Fruit fly (Drosophila melanogaster) whole organism, embryonic: ENCODE results near the gene CG32187.

ENCODE experiments used
- Bgb ChIP-seq: fragments of 200-800 bp; sonication (Bioruptor generic); IDR thresholded peaks from 2 replicates; pipeline ENCODE4 v1.3.6; 2022; ENCODE audit warnings: missing biosample characterization, missing genetic modification characterization; ENCODE audit not compliant: partially characterized antibody
- CG10267 ChIP-seq: fragments of 200-800 bp; sonication (Bioruptor generic); optimal IDR thresholded peaks from 2 replicates; lab custom pipeline; 2018; ENCODE audit warnings: missing biosample characterization, mild to moderate bottlenecking, missing genetic modification characterization, moderate library complexity
- CG10321 ChIP-seq: fragments of 200-800 bp; sonication (Bioruptor generic); IDR thresholded peaks from 2 replicates; pipeline ENCODE4 v1.3.6; 2022; ENCODE audit warnings: missing biosample characterization, missing genetic modification characterization
- CG11504 ChIP-seq: fragments of 200-800 bp; sonication (Bioruptor generic); optimal IDR thresholded peaks from 3 replicates; lab custom pipeline; 2019; ENCODE audit warnings: missing biosample characterization, mild to moderate bottlenecking, missing genetic modification characterization, moderate library complexity
- CG12219 ChIP-seq: fragments of 200-800 bp; sonication (Bioruptor generic); optimal IDR thresholded peaks from 3 replicates; lab custom pipeline; 2018; ENCODE audit warnings: missing biosample characterization, mild to moderate bottlenecking, missing genetic modification characterization
- CG12769 ChIP-seq: fragments of 200-800 bp; sonication (Bioruptor generic); optimal IDR thresholded peaks from 2 replicates; lab custom pipeline; 2019; ENCODE audit warnings: missing biosample characterization, mild to moderate bottlenecking, missing genetic modification characterization, moderate library complexity
- CG13287 ChIP-seq: fragments of 200-800 bp; sonication (Bioruptor generic); IDR thresholded peaks from 2 replicates; pipeline ENCODE4 v1.3.6; 2022; ENCODE audit warnings: missing biosample characterization, missing genetic modification characterization; ENCODE audit not compliant: partially characterized antibody
- CG15696 ChIP-seq: fragments of 200-800 bp; sonication (Bioruptor generic); optimal IDR thresholded peaks from 2 replicates; lab custom pipeline; 2019; ENCODE audit warnings: missing biosample characterization, mild to moderate bottlenecking, missing genetic modification characterization, moderate library complexity
- CG18764 ChIP-seq: fragments of 200-800 bp; sonication (Bioruptor generic); optimal IDR thresholded peaks from 3 replicates; lab custom pipeline; 2016; ENCODE audit warnings: missing biosample characterization, missing genetic modification characterization
- CG2199 ChIP-seq: fragments of 200-800 bp; sonication (Bioruptor generic); IDR thresholded peaks from 3 replicates; pipeline ENCODE4 v1.3.6; 2022; ENCODE audit warnings: missing biosample characterization, missing genetic modification characterization
- CG4617 ChIP-seq: fragments of 200-800 bp; sonication (Bioruptor generic); optimal IDR thresholded peaks from 3 replicates; lab custom pipeline; 2016; ENCODE audit warnings: missing biosample characterization, missing genetic modification characterization, borderline replicate concordance
- CG6272 ChIP-seq: fragments of 200-800 bp; sonication (Bioruptor generic); IDR thresholded peaks from 2 replicates; pipeline ENCODE4 v1.3.6; 2022; ENCODE audit warnings: missing biosample characterization, missing genetic modification characterization
- CG8359 ChIP-seq: fragments of 200-800 bp; sonication (Bioruptor generic); optimal IDR thresholded peaks from 2 replicates; lab custom pipeline; 2017; ENCODE audit warnings: missing biosample characterization, mild to moderate bottlenecking, missing genetic modification characterization, borderline replicate concordance
- CG9727 ChIP-seq: fragments of 200-800 bp; sonication (Bioruptor generic); optimal IDR thresholded peaks from 3 replicates; lab custom pipeline; 2017; ENCODE audit warnings: missing biosample characterization, mild to moderate bottlenecking, missing genetic modification characterization
- D ChIP-seq, 2 experiments: fragments of 200-800 bp in 1 of 2; fragments of >200 bp in 1 of 2; sonication (Bioruptor generic) in 1 of 2; optimal IDR thresholded peaks; 2 replicates in 1 of 2; 3 replicates in 1 of 2; lab custom pipeline; 2017; ENCODE audit warnings: mild to moderate bottlenecking in 1 of 2, missing biosample characterization in 1 of 2, missing genetic modification characterization in 1 of 2, missing genetic modification reagents in 1 of 2
- D19B ChIP-seq: fragments of 200-800 bp; sonication (Bioruptor generic); optimal IDR thresholded peaks from 2 replicates; lab custom pipeline; 2017; ENCODE audit warnings: missing biosample characterization, mild to moderate bottlenecking, missing genetic modification characterization
- Doc2 ChIP-seq: fragments of 200-800 bp; sonication (Bioruptor generic); IDR thresholded peaks from 2 replicates; pipeline ENCODE4 v1.3.6; 2022; ENCODE audit warnings: missing biosample characterization, missing genetic modification characterization
- Dp ChIP-seq: fragments of 200-800 bp; sonication (Bioruptor generic); optimal IDR thresholded peaks from 2 replicates; lab custom pipeline; 2018; ENCODE audit warnings: missing biosample characterization, mild to moderate bottlenecking, missing genetic modification characterization, moderate library complexity
- ERR ChIP-seq: fragments of 200-800 bp; sonication (Bioruptor generic); optimal IDR thresholded peaks from 2 replicates; lab custom pipeline; 2016; ENCODE audit warnings: missing biosample characterization, missing genetic modification characterization
- Ets65A ChIP-seq: fragments of 200-800 bp; sonication (Bioruptor generic); peaks from one replicate; lab custom pipeline; 2016; ENCODE audit warnings: missing biosample characterization, missing genetic modification characterization
- GATAe ChIP-seq: fragments of 200-800 bp; sonication (Bioruptor generic); conservative IDR thresholded peaks from 2 replicates; pipeline ENCODE4 v1.3.6; 2022; ENCODE audit warnings: missing biosample characterization, missing genetic modification characterization
- Hr3 ChIP-seq: fragments of 200-800 bp; sonication (Bioruptor generic); optimal IDR thresholded peaks from 3 replicates; lab custom pipeline; 2016; ENCODE audit warnings: missing biosample characterization, missing genetic modification characterization
- MBD-R2 ChIP-seq: fragments of 200-800 bp; sonication (Bioruptor generic); IDR thresholded peaks from 2 replicates; pipeline ENCODE4 v1.3.6; 2022; ENCODE audit warnings: missing biosample characterization, missing genetic modification characterization
- MESR4 ChIP-seq: fragments of 200-800 bp; sonication (Bioruptor generic); optimal IDR thresholded peaks from 2 replicates; lab custom pipeline; 2018; ENCODE audit warnings: missing biosample characterization, mild to moderate bottlenecking, missing genetic modification characterization, moderate library complexity
- Mad ChIP-seq: fragments of 200-800 bp; sonication (Bioruptor generic); optimal IDR thresholded peaks from 2 replicates; lab custom pipeline; 2016; ENCODE audit warnings: missing biosample characterization, missing genetic modification characterization
- Myb ChIP-seq: fragments of 200-800 bp; sonication (Bioruptor generic); optimal IDR thresholded peaks from 2 replicates; lab custom pipeline; 2016; ENCODE audit warnings: missing biosample characterization, missing genetic modification characterization
- Pdp1 ChIP-seq, 2 experiments: fragments of 200-800 bp; sonication (Bioruptor generic); optimal IDR thresholded peaks; 3 replicates each; lab custom pipeline; 2016; ENCODE audit warnings: missing biosample characterization in 2 of 2, missing genetic modification characterization in 2 of 2, mild to moderate bottlenecking in 1 of 2, moderate library complexity in 1 of 2
- Ptx1 ChIP-seq: fragments of 200-800 bp; sonication (Bioruptor generic); IDR thresholded peaks from 2 replicates; pipeline ENCODE4 v1.3.6; 2022; ENCODE audit warnings: missing biosample characterization, missing genetic modification characterization
- Ssrp ChIP-seq: fragments of 200-800 bp; sonication (Bioruptor generic); optimal IDR thresholded peaks from 2 replicates; lab custom pipeline; 2018; ENCODE audit warnings: missing biosample characterization, mild to moderate bottlenecking, missing genetic modification characterization, moderate library complexity
- Stat92E ChIP-seq, 3 experiments: fragments of >200 bp in 2 of 3; fragments of 200-800 bp in 1 of 3; sonication (Bioruptor generic) in 1 of 3; optimal IDR thresholded peaks; 2 replicates each; lab custom pipeline; 2017 to 2019; ENCODE audit warnings: missing biosample characterization in 3 of 3, missing genetic modification characterization in 3 of 3, mild to moderate bottlenecking in 1 of 3, moderate library complexity in 1 of 3
- Trl ChIP-seq, 3 experiments: fragments of >200 bp in 2 of 3; fragments of 200-800 bp in 1 of 3; sonication (Bioruptor generic) in 1 of 3; optimal IDR thresholded peaks; 2 replicates in 1 of 3; 3 replicates in 2 of 3; lab custom pipeline; 2016 to 2017; ENCODE audit warnings: missing biosample characterization in 1 of 3, missing genetic modification characterization in 1 of 3
- Usf ChIP-seq: fragments of 200-800 bp; sonication (Bioruptor generic); optimal IDR thresholded peaks from 2 replicates; lab custom pipeline; 2017; ENCODE audit warnings: missing genotype, missing biosample characterization, missing genetic modification characterization
- Vsx1 ChIP-seq: fragments of 200-800 bp; sonication (Bioruptor generic); optimal IDR thresholded peaks from 2 replicates; lab custom pipeline; 2017; ENCODE audit warnings: missing biosample characterization, mild to moderate bottlenecking, missing genetic modification characterization, missing genetic modification reagents
- al ChIP-seq: fragments of 200-800 bp; sonication (Bioruptor generic); IDR thresholded peaks from 2 replicates; pipeline ENCODE4 v1.3.6; 2022; ENCODE audit warnings: missing biosample characterization, missing genetic modification characterization
- bsh ChIP-seq, 2 experiments: fragments of 200-800 bp; sonication (Bioruptor generic); optimal IDR thresholded peaks; 2 replicates each; lab custom pipeline; 2017 to 2018; ENCODE audit warnings: mild to moderate bottlenecking in 2 of 2, missing biosample characterization in 2 of 2, missing genetic modification characterization in 2 of 2, moderate library complexity in 1 of 2
- crol ChIP-seq: fragments of 200-800 bp; sonication (Bioruptor generic); IDR thresholded peaks from 2 replicates; pipeline ENCODE4 v1.3.6; 2022; ENCODE audit warnings: missing biosample characterization, missing genetic modification characterization
- crp ChIP-seq, 2 experiments: fragments of 200-800 bp; sonication (Bioruptor generic); optimal IDR thresholded peaks; 2 replicates in 1 of 2; 3 replicates in 1 of 2; lab custom pipeline; 2017; ENCODE audit warnings: missing biosample characterization in 2 of 2, missing genetic modification characterization in 2 of 2, mild to moderate bottlenecking in 1 of 2, moderate library complexity in 1 of 2
- esg ChIP-seq: fragments of 200-800 bp; sonication (Bioruptor generic); conservative IDR thresholded peaks from 2 replicates; pipeline ENCODE4 v1.3.6; 2022; ENCODE audit warnings: missing biosample characterization, missing genetic modification characterization
- gro ChIP-seq: fragments of 200-800 bp; sonication (Bioruptor generic); optimal IDR thresholded peaks from 2 replicates; lab custom pipeline; 2016; ENCODE audit warnings: missing biosample characterization, missing genetic modification characterization
- ham ChIP-seq: fragments of 200-800 bp; sonication (Bioruptor generic); IDR thresholded peaks from 2 replicates; pipeline ENCODE4 v1.3.6; 2022; ENCODE audit warnings: missing biosample characterization, missing genetic modification characterization
- jigr1 ChIP-seq: fragments of 200-800 bp; sonication (Bioruptor generic); IDR thresholded peaks from 3 replicates; pipeline ENCODE4 v1.3.6; 2022; ENCODE audit warnings: missing biosample characterization, missing genetic modification characterization
- odd ChIP-seq: fragments of 200-800 bp; sonication (Bioruptor generic); optimal IDR thresholded peaks from 2 replicates; lab custom pipeline; 2017; ENCODE audit warnings: missing biosample characterization, mild to moderate bottlenecking, missing genetic modification characterization
- ranshi ChIP-seq: fragments of 200-800 bp; sonication (Bioruptor generic); IDR thresholded peaks from 2 replicates; pipeline ENCODE4 v1.3.6; 2022; ENCODE audit warnings: missing biosample characterization, missing genetic modification characterization
- sens ChIP-seq: fragments of 200-800 bp; sonication (Bioruptor generic); peaks from one replicate; lab custom pipeline; 2016; ENCODE audit warnings: missing biosample characterization, missing genetic modification characterization
- stwl ChIP-seq: fragments of 200-800 bp; sonication (Bioruptor generic); optimal IDR thresholded peaks from 3 replicates; lab custom pipeline; 2018; ENCODE audit warnings: missing biosample characterization, mild to moderate bottlenecking, missing genetic modification characterization, moderate library complexity
- tap ChIP-seq: fragments of 200-800 bp; optimal IDR thresholded peaks from 3 replicates; lab custom pipeline; 2019; ENCODE audit warnings: missing biosample characterization, mild to moderate bottlenecking, missing genetic modification characterization, moderate library complexity
- tup ChIP-seq: fragments of 200-800 bp; sonication (Bioruptor generic); optimal IDR thresholded peaks from 2 replicates; lab custom pipeline; 2016; ENCODE audit warnings: missing biosample characterization, mild to moderate bottlenecking, missing genetic modification characterization, moderate library complexity
- z ChIP-seq: fragments of 200-800 bp; sonication (Bioruptor generic); IDR thresholded peaks from 3 replicates; pipeline ENCODE4 v1.3.6; 2022; ENCODE audit warnings: missing biosample characterization, missing genetic modification characterization

CG32187 gene

dm6 chr3L:17806357-17807025 is at the start of gene CG32187:
CG32187 (minus strand) TSS chr3L:17806365.
- TF ChIP-seq ERR (no peak), MESR4 (GFP tag; lab: Kevin White, UChicago) (no peak), Ets65A (GFP tag; lab: Kevin White, UChicago) (peak; percentile 16), Usf (no peak), tap (no peak), Dp (peak; percentile 15), z (GFP tag; lab: Robert Waterston, UW) (no peak), stwl (tag; lab: Kevin White, UChicago) (peak; percentile 7), MBD-R2 (GFP tag; lab: Robert Waterston, UW) (0 out of 2 replicates have a peak, but pooled peaks have one; percentile 10), sens (GFP tag; lab: Kevin White, UChicago) (peak; percentile 3), Pdp1 (GFP tag; optimal IDR thresholded peaks at IDR 0.05; lab: Kevin White, UChicago) (peak in 1 of 2 experiments; percentile 92), CG6272 (GFP tag; lab: Robert Waterston, UW) (no peak), crp (GFP tag; optimal IDR thresholded peaks at IDR 0.05; lab: Kevin White, UChicago) (peak in 1 of 2 experiments; percentile 59), bsh (GFP tag; optimal IDR thresholded peaks at IDR 0.05; lab: Kevin White, UChicago) (no peak), CG10321 (no peak), CG12219 (no peak), Myb (peak; percentile 74)

dm6 chr3L:17849517-17849916 is 43.4 kb upstream of the CG32187 start, which contains the start of gene TrpRS-m:
TrpRS-m (plus strand) TSS chr3L:17849727.
- no peak for TF ChIP-seq GATAe (GFP tag; lab: Robert Waterston, UW)
- TF ChIP-seq CG18764 (GFP tag; lab: Kevin White, UChicago): no peak
- TF ChIP-seq CG12769: no peak
- TF ChIP-seq odd: no peak
- no peak for TF ChIP-seq D19B (GFP tag; lab: Kevin White, UChicago)
- no peak for TF ChIP-seq D (optimal IDR thresholded peaks at IDR 0.05; lab: Kevin White, UChicago)
- no peak for TF ChIP-seq D (GFP tag; optimal IDR thresholded peaks at IDR 0.05; lab: Kevin White, UChicago)
- no peak for TF ChIP-seq Doc2 (GFP tag; lab: Robert Waterston, UW)
- no peak for TF ChIP-seq Ets65A (GFP tag; lab: Kevin White, UChicago)
- no peak for TF ChIP-seq CG10267 (tag; lab: Kevin White, UChicago)
- no peak for TF ChIP-seq ranshi (GFP tag; lab: Robert Waterston, UW)
- TF ChIP-seq Ssrp (tag; lab: Kevin White, UChicago): no peak
- TF ChIP-seq Hr3 (GFP tag; lab: Kevin White, UChicago): no peak
- TF ChIP-seq CG13287 (GFP tag; lab: Robert Waterston, UW): no peak; the same call in 1 of the 2 replicates
- no peak for TF ChIP-seq CG11504 (tag; lab: Kevin White, UChicago)
- no peak for TF ChIP-seq CG8359
- no peak for TF ChIP-seq CG15696 (tag; lab: Kevin White, UChicago)
- TF ChIP-seq Trl (optimal IDR thresholded peaks at IDR 0.05; lab: Kevin White, UChicago): no peak
- no peak for TF ChIP-seq Trl (GFP tag; optimal IDR thresholded peaks at IDR 0.05; lab: Kevin White, UChicago)
- TF ChIP-seq Mad: no peak
- no peak for TF ChIP-seq crol (GFP tag; lab: Robert Waterston, UW)
- TF ChIP-seq Vsx1 (GFP tag; lab: Kevin White, UChicago): no peak
- TF ChIP-seq CG4617 (GFP tag; lab: Kevin White, UChicago): peak; percentile 1
- no peak for TF ChIP-seq Ptx1 (GFP tag; lab: Robert Waterston, UW)
- no peak for TF ChIP-seq jigr1
- no peak for TF ChIP-seq esg (GFP tag; lab: Robert Waterston, UW)
- no peak for TF ChIP-seq gro (GFP tag; lab: Kevin White, UChicago)
- TF ChIP-seq Stat92E (GFP tag; optimal IDR thresholded peaks at IDR 0.05; lab: Kevin White, UChicago): no peak
- no peak for TF ChIP-seq Bgb (GFP tag; lab: Robert Waterston, UW)
- no peak for TF ChIP-seq tup (GFP tag; lab: Kevin White, UChicago)
- no peak for TF ChIP-seq CG9727
- no peak for TF ChIP-seq ham (GFP tag; lab: Robert Waterston, UW)
- no peak for TF ChIP-seq al (GFP tag; lab: Robert Waterston, UW)
- TF ChIP-seq CG2199 (GFP tag; lab: Robert Waterston, UW): no peak
